Fruit fly (Drosophila melanogaster): ENCODE results near the gene ovm.

The ovm gene

DNA sequence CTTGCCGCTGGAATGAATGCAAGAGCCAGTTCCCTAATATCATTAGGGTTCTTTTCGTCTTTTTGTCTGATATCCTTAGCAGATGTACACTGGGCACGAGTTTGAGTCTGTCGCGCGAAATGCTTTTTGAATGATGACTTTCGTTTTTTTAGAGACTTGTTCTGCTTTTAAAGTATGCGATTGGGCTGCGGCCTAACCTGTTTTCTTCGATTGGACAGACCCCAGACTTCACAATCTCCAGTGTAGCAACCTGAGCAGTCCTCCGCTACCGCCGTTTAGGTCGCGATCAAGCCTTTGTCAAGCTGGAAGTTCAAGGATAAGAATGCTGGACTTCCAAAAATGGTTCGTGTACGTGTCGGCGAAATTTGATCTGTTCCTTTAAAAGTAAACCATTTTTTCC, 52.3 kb downstream of the ovm start:
- TF ChIP-seq CG13204 (GFP tag; optimal IDR thresholded peaks at IDR 0.05) (no peak), EcR (GFP tag; optimal IDR thresholded peaks at IDR 0.05) (peak; percentile 38), CG34367 (tag; optimal IDR thresholded peaks at IDR 0.05) (no peak), CG17806 (tag; optimal IDR thresholded peaks at IDR 0.05) (no peak), fd96Ca (GFP tag; IDR thresholded peaks at IDR 0.05) (no peak)
